Worm (Caenorhabditis elegans) whole organism, L3 larva: Measurements from ENCODE around the gene F58B4.3.

Source experiments
- ZK546.5 ChIP-seq: sonication (generic microtip); optimal IDR thresholded peaks from 2 replicates; lab custom pipeline; 2017; ENCODE audit warnings: missing biosample characterization, missing genetic modification characterization
- aly-2 ChIP-seq: fragments of 150-350 bp; optimal IDR thresholded peaks from 2 replicates; lab custom pipeline; 2014; ENCODE audit warnings: missing biosample characterization, missing genetic modification characterization
- ama-1 ChIP-seq: fragments of 150-350 bp; optimal IDR thresholded peaks from 2 replicates; lab custom pipeline; 2018
- ceh-16 ChIP-seq: sonication (generic microtip); optimal IDR thresholded peaks from 2 replicates; lab custom pipeline; 2017; ENCODE audit warnings: missing biosample characterization, missing genetic modification characterization
- ceh-28 ChIP-seq: fragments of 150-350 bp; optimal IDR thresholded peaks from 2 replicates; lab custom pipeline; 2014; ENCODE audit warnings: missing biosample characterization, missing genetic modification reagents, missing genetic modification characterization
- ceh-82 ChIP-seq: fragments of 150-350 bp; optimal IDR thresholded peaks from 2 replicates; lab custom pipeline; 2014; ENCODE audit warnings: missing biosample characterization, missing genetic modification characterization
- ceh-9 ChIP-seq: sonication (generic microtip); optimal IDR thresholded peaks from 2 replicates; lab custom pipeline; 2018; ENCODE audit warnings: missing biosample characterization, missing genetic modification characterization
- egl-5 ChIP-seq: fragments of 150-350 bp; optimal IDR thresholded peaks from 2 replicates; lab custom pipeline; 2017; ENCODE audit warnings: missing biosample characterization, missing genetic modification reagents, missing genetic modification characterization, inconsistent platforms
- elt-2 ChIP-seq: sonication (generic microtip); optimal IDR thresholded peaks from 2 replicates; lab custom pipeline; 2016; ENCODE audit warnings: missing genetic modification reagents, mild to moderate bottlenecking, missing genetic modification characterization, missing compliant biosample characterization
- elt-3 ChIP-seq, 3 experiments: fragments of 150-350 bp in 1 of 3; sonication (generic microtip) in 2 of 3; optimal IDR thresholded peaks; 2 replicates in 2 of 3; 4 replicates in 1 of 3; lab custom pipeline; 2014 to 2017; ENCODE audit warnings: missing biosample characterization in 3 of 3, missing genetic modification characterization in 3 of 3
- eor-1 ChIP-seq, 2 experiments: fragments of 150-350 bp; optimal IDR thresholded peaks; 2 replicates each; lab custom pipeline; 2014 to 2018; ENCODE audit warnings: missing biosample characterization in 2 of 2, missing genetic modification characterization in 2 of 2
- fkh-2 ChIP-seq: fragments of 150-350 bp; optimal IDR thresholded peaks from 2 replicates; lab custom pipeline; 2014; ENCODE audit warnings: missing biosample characterization, missing genetic modification reagents, missing genetic modification characterization
- fos-1 ChIP-seq: fragments of 150-350 bp; optimal IDR thresholded peaks from 2 replicates; lab custom pipeline; 2014; ENCODE audit warnings: missing biosample characterization, missing genetic modification characterization
- jun-1 ChIP-seq: fragments of 150-350 bp; optimal IDR thresholded peaks from 2 replicates; lab custom pipeline; 2014; ENCODE audit warnings: missing biosample characterization, missing genetic modification reagents, missing genetic modification characterization
- mdl-1 ChIP-seq: fragments of 150-350 bp; optimal IDR thresholded peaks from 2 replicates; lab custom pipeline; 2014; ENCODE audit warnings: missing biosample characterization, missing genetic modification characterization
- mml-1 ChIP-seq: fragments of 150-350 bp; sonication (generic microtip); optimal IDR thresholded peaks from 3 replicates; lab custom pipeline; 2014; ENCODE audit warnings: missing biosample characterization, missing genetic modification characterization
- nfya-1 ChIP-seq: sonication (generic microtip); optimal IDR thresholded peaks from 2 replicates; lab custom pipeline; 2017; ENCODE audit warnings: missing genetic modification characterization, mild to moderate bottlenecking, missing compliant biosample characterization, antibody characterized with exemption, moderate library complexity; ENCODE audit not compliant: insufficient read depth
- nhr-23 ChIP-seq: fragments of 150-350 bp; optimal IDR thresholded peaks from 2 replicates; lab custom pipeline; 2014; ENCODE audit warnings: missing biosample characterization, missing genetic modification reagents, missing genetic modification characterization
- nhr-237 ChIP-seq: fragments of 150-350 bp; optimal IDR thresholded peaks from 2 replicates; lab custom pipeline; 2014; ENCODE audit warnings: missing biosample characterization, missing genetic modification characterization
- nhr-25 ChIP-seq: sonication (generic microtip); optimal IDR thresholded peaks from 2 replicates; lab custom pipeline; 2017; ENCODE audit warnings: missing biosample characterization, missing genetic modification characterization
- nhr-28 ChIP-seq: fragments of 150-350 bp; optimal IDR thresholded peaks from 2 replicates; lab custom pipeline; 2014; ENCODE audit warnings: missing biosample characterization, missing genetic modification characterization
- nhr-67 ChIP-seq: fragments of 150-350 bp; optimal IDR thresholded peaks from 2 replicates; lab custom pipeline; 2014; ENCODE audit warnings: missing biosample characterization, missing genetic modification characterization
- nhr-76 ChIP-seq: fragments of 150-350 bp; sonication (generic microtip); optimal IDR thresholded peaks from 5 replicates; lab custom pipeline; 2014; ENCODE audit warnings: missing biosample characterization, missing genetic modification characterization
- pha-4 ChIP-seq: fragments of 150-350 bp; optimal IDR thresholded peaks from 2 replicates; lab custom pipeline; 2014; ENCODE audit warnings: missing biosample characterization, missing genetic modification reagents, missing genetic modification characterization
- tbx-2 ChIP-seq: sonication (generic microtip); optimal IDR thresholded peaks from 2 replicates; lab custom pipeline; 2016; ENCODE audit warnings: mild to moderate bottlenecking, missing genetic modification characterization, missing compliant biosample characterization
- unc-39 ChIP-seq: sonication (generic microtip); optimal IDR thresholded peaks from 4 replicates; lab custom pipeline; 2017; ENCODE audit warnings: missing biosample characterization, missing genetic modification characterization
- unc-62 ChIP-seq: fragments of 150-350 bp; sonication (generic microtip); optimal IDR thresholded peaks from 4 replicates; lab custom pipeline; 2014; ENCODE audit warnings: missing biosample characterization, missing genetic modification reagents, missing genetic modification characterization
- zag-1 ChIP-seq: fragments of 150-350 bp; optimal IDR thresholded peaks from 2 replicates; lab custom pipeline; 2014; ENCODE audit warnings: missing biosample characterization, missing genetic modification characterization
- ztf-4 ChIP-seq: fragments of 150-350 bp; optimal IDR thresholded peaks from 2 replicates; lab custom pipeline; 2014; ENCODE audit warnings: missing biosample characterization, missing genetic modification characterization

Gene F58B4.3

DNA sequence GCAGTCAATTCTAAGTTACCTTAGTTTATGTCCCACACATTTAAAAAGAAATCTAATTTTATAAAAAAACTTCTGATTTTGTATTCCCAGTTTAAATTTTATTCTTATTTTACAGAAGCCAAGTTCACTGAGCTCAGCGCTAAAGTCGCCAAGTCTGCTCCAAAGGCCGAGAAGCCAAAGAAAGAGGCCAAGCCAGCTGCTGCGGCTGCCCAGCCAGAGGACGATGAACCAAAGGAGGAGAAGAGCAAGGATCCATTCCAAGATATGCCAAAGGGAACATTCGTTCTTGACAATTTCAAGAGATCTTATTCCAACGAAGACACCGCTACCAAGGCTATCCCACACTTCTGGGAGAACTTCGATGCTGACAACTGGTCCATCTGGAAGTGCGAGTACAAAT is 37.3 kb downstream of the F58B4.3 start:
- no peak for TF ChIP-seq aly-2
- no peak for TF ChIP-seq ceh-82 (tag; lab: Kevin White, UChicago)
- no peak for TF ChIP-seq nhr-237 (tag; lab: Kevin White, UChicago)
- TF ChIP-seq ama-1 (lab: Kevin White, UChicago) = no peak
- no peak for TF ChIP-seq egl-5 (tag; lab: Kevin White, UChicago)
- no peak for TF ChIP-seq jun-1 (tag; lab: Kevin White, UChicago)

DNA sequence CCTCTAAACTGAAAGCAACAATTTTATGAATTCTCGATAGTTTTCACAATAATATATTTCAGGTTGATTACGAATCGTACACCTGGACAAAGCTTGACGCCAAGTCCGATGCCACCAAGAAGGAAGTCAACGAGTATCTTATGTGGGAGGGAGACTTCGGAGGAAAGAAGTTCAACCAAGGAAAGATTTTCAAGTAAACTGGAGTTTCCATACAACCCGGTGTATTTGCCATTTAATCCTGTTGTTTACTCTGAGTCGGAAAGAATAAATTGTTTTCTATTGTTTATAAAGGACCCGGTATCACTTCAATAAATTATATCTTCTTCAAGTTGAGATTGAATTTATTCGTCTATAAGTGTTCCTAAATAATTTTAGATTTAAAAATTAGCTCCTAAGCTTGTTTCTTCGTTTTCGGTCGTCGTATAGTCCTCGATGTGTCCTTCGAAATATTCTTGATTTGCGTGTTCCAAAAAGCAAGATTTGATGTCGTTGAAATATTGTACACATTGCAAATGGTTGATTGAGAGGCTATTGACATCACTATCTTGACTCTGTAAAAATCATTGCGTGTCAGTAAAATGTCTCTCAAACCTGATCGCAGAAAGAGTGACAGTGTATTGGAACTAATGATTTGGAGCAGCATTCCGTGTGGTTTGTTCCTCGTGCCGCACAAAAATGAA is 38.1 kb downstream of the F58B4.3 start:
- no peak for TF ChIP-seq nfya-1 (tag; lab: Kevin White, UChicago)
- no peak for TF ChIP-seq ceh-9
- TF ChIP-seq unc-39 (tag; lab: Kevin White, UChicago) = no peak
- TF ChIP-seq elt-2 = peak; percentile 13
- TF ChIP-seq unc-62 = no peak
- no peak for TF ChIP-seq nhr-23 (tag; lab: Kevin White, UChicago)
- TF ChIP-seq, all 47 proteins: peak for 1

DNA sequence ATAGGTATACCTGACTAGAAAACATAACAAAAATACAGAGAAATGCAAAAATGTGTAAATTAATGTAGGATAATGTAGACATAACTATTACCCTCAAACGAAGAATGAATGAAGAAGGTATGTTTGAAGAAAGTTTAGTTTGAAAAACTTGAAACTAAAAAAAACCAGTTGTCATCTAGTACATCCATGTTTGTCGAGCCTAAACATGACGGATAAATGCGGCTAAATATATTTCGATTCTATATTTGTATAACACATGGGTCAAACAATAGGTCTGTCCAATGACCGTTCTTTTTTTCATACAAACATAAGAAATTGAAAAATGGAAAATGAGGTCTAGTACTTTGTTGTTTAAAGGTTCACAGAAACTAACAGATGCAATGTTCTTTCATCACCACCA is 40.5 kb downstream of the F58B4.3 start, which contains the start of gene F17C11.22:
Gene F17C11.22, minus strand, starts transcription at position 101 of the 400 bp plus-strand sequence.
- TF ChIP-seq fos-1 (tag; lab: Kevin White, UChicago) (no peak), tbx-2 (tag; lab: Kevin White, UChicago) (no peak), ceh-28 (tag; lab: Kevin White, UChicago) (no peak), nhr-28 (tag; lab: Kevin White, UChicago) (no peak), elt-3 (tag; optimal IDR thresholded peaks at IDR 0.05; lab: Kevin White, UChicago) (no peak), ztf-4 (no peak), nhr-25 (tag; lab: Kevin White, UChicago) (no peak), unc-62 (no peak), ceh-16 (tag; lab: Kevin White, UChicago) (no peak), zag-1 (no peak)

DNA sequence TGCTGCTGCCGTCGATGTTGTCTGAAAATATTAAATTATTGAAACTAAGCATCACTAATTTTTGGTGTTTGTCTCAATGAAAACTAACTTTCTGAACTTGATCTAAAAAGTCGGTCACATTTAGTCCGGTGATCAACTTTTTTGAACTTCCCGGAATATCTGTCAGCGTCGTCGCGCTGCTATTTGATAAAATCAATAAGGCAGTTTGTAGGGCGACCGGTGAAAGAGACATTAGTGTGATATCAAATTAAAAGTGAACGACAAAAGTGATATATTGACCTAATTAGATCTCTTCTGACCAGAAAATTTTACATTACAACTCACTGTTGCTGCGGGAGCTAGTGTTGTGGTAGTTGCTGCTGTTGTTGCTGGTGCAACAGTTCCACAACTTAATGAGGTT is 41.3 kb downstream of the F58B4.3 start:
- TF ChIP-seq nhr-23 (tag; lab: Kevin White, UChicago) (peak; percentile 38), nhr-237 (tag; lab: Kevin White, UChicago) (no peak)
- TF ChIP-seq, all 47 proteins: peak for 1

DNA sequence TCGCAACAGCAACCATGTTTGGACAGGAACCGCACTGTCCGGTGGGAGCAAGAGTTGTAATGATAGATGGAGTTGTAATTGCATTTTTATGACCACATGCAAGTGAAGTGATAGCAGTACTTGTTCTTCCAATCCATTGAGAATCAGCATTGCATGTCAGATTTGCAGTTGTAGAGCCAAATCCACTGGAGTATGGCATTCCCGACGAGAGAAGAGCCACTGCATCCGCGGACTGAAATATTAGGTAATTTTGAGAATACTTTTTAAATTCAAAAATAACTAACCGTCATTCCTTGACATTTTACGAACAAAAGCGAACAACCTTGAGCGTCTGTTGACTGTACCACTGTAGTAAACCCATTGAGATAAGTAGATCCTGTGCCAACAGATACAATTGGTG is 45.5 kb downstream of the F58B4.3 start:
- TF ChIP-seq fkh-2 (tag; lab: Kevin White, UChicago) = no peak
- TF ChIP-seq ceh-82 (tag; lab: Kevin White, UChicago) = no peak
- no peak for TF ChIP-seq jun-1 (tag; lab: Kevin White, UChicago)
- TF ChIP-seq nhr-237 (tag; lab: Kevin White, UChicago) = no peak
- TF ChIP-seq aly-2 = no peak
- no peak for TF ChIP-seq eor-1 (tag; optimal IDR thresholded peaks at IDR 0.05; lab: Kevin White, UChicago)
- no peak for TF ChIP-seq fos-1 (tag; lab: Kevin White, UChicago)
- TF ChIP-seq mml-1 (tag; lab: Kevin White, UChicago) = no peak
- no peak for TF ChIP-seq mdl-1 (tag; lab: Kevin White, UChicago)
- TF ChIP-seq egl-5 (tag; lab: Kevin White, UChicago) = no peak
- TF ChIP-seq zag-1 = no peak
- TF ChIP-seq nhr-76 (tag; lab: Kevin White, UChicago) = no peak
- no peak for TF ChIP-seq pha-4 (tag; lab: Kevin White, UChicago)
- TF ChIP-seq ZK546.5 = no peak
- no peak for TF ChIP-seq elt-2
- no peak for TF ChIP-seq nhr-67
